Fruit fly (Drosophila melanogaster) whole organism, pupa: Measurements from ENCODE around the gene CG1116.

Experiments
- CG10348 ChIP-seq: fragments of 200-800 bp; sonication (Bioruptor generic); IDR thresholded peaks from 2 replicates; pipeline ENCODE4 v1.3.6; 2022; ENCODE audit warnings: missing biosample characterization, missing genetic modification characterization
- CG15710 ChIP-seq: fragments of 200-800 bp; sonication (Bioruptor generic); optimal IDR thresholded peaks from 2 replicates; lab custom pipeline; 2018; ENCODE audit warnings: missing biosample characterization, mild to moderate bottlenecking, missing genetic modification characterization, moderate library complexity
- CG17806 ChIP-seq: fragments of 200-800 bp; sonication (Bioruptor generic); optimal IDR thresholded peaks from 2 replicates; lab custom pipeline; 2018; ENCODE audit warnings: missing biosample characterization, mild to moderate bottlenecking, missing genetic modification characterization, moderate library complexity
- CG32121 ChIP-seq: fragments of 200-800 bp; sonication (Bioruptor generic); IDR thresholded peaks from 2 replicates; pipeline ENCODE4 v1.3.6; 2022; ENCODE audit warnings: missing biosample characterization, missing genetic modification characterization
- CG8159 ChIP-seq: fragments of 200-800 bp; sonication (Bioruptor generic); optimal IDR thresholded peaks from 3 replicates; lab custom pipeline; 2018; ENCODE audit warnings: missing biosample characterization, mild to moderate bottlenecking, missing genetic modification characterization, moderate library complexity
- CG8301 ChIP-seq: fragments of 200-800 bp; sonication (Bioruptor generic); optimal IDR thresholded peaks from 2 replicates; lab custom pipeline; 2018; ENCODE audit warnings: missing biosample characterization, mild to moderate bottlenecking, missing genetic modification characterization
- Ets98B ChIP-seq: fragments of 200-800 bp; sonication (Bioruptor generic); IDR thresholded peaks from 2 replicates; pipeline ENCODE4 v1.3.6; 2022; ENCODE audit warnings: missing biosample characterization, missing genetic modification characterization
- Pif1B ChIP-seq: fragments of 200-800 bp; sonication (Bioruptor generic); optimal IDR thresholded peaks from 3 replicates; lab custom pipeline; 2016; ENCODE audit warnings: missing biosample characterization, missing genetic modification characterization

DNA sequence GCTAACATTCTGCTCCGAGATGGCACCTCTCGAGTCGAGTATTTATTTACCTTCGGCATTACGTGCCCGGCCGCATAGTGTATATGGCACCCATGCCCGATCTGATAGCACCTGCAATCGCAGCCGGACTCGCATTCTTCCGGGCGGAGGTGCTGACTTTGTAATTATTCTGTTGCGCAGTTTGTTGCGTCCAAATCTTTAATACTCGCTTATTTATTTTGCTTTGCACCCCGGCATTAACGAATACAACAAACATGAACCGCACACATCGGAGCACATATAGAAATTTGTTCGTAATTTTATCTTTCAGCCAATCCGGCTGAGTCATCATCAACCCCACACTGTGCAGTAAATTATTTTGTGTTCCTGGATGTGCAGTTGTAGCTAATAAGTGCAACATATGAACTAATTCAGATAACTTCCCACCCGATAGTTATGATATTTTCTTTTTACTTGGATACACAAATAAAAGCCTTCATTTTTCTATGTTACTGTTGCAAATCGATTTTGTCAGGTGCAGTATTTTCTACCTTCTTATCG is 42.6 kb downstream of the CG1116 start:
- TF ChIP-seq CG8301 (tag; lab: Kevin White, UChicago) = no peak
- TF ChIP-seq Ets98B (GFP tag; lab: Robert Waterston, UW) = no peak
- TF ChIP-seq CG10348 (GFP tag; lab: Robert Waterston, UW) = no peak
- TF ChIP-seq Pif1B (GFP tag; lab: Kevin White, UChicago) = no peak
- no peak for TF ChIP-seq CG32121 (GFP tag; lab: Robert Waterston, UW)
- TF ChIP-seq CG17806 (tag; lab: Kevin White, UChicago) = no peak
- TF ChIP-seq CG8159 (tag; lab: Kevin White, UChicago) = no peak
- TF ChIP-seq CG15710 (tag; lab: Kevin White, UChicago) = no peak
